Worm (Caenorhabditis elegans): ENCODE data around the gene F22B5.6.

DNA sequence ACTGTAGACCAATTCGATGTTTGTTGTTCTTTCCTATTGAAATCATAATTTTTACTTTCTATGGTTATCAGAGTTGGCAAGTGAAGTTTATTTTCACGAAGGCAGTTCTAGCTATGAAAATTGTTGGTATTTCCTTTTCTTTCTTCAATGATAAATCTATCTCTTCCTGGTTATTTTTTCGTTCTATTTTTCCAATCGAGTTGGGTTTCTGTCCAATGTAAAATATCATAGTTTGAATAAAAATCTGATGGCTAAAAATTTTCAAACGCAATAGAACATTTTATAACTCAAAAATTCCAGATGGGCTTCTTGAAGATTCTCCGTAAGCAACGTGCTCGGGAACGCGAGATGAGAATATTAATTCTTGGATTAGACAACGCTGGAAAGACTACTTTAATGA is 12.0 kb downstream of the F22B5.6 start, which contains the start of gene evl-20:
- TF ChIP-seq R02D3.7 (tag; optimal IDR thresholded peaks at IDR 0.05) (no peak), pha-4 (tag; optimal IDR thresholded peaks at IDR 0.05) (no peak), ceh-16 (tag; optimal IDR thresholded peaks at IDR 0.05) (no peak), nhr-11 (tag; optimal IDR thresholded peaks at IDR 0.05) (no peak), ztf-4 (tag; optimal IDR thresholded peaks at IDR 0.05) (no peak), elt-1 (tag; optimal IDR thresholded peaks at IDR 0.05) (no peak), nhr-25 (tag; optimal IDR thresholded peaks at IDR 0.05) (no peak), zag-1 (tag; optimal IDR thresholded peaks at IDR 0.05) (no peak), ztf-11 (tag; optimal IDR thresholded peaks at IDR 0.05) (no peak), aly-2 (tag; optimal IDR thresholded peaks at IDR 0.05) (no peak), nhr-76 (tag; optimal IDR thresholded peaks at IDR 0.05) (no peak), egl-27 (tag; optimal IDR thresholded peaks at IDR 0.05) (no peak)
